Worm (Caenorhabditis elegans) whole organism, L4/young adult: ENCODE data around the gene str-240.

Experiments used
- W03F9.2 ChIP-seq: fragments of 150-350 bp; optimal IDR thresholded peaks from 2 replicates; lab custom pipeline; 2014; ENCODE audit warnings: missing biosample characterization, missing genetic modification characterization
- dao-5 ChIP-seq: sonication (generic microtip); optimal IDR thresholded peaks from 2 replicates; lab custom pipeline; 2016; ENCODE audit warnings: missing genotype, missing genetic modification characterization, moderate library complexity, missing compliant biosample characterization
- him-1 ChIP-seq: sonication (generic microtip); optimal IDR thresholded peaks from 2 replicates; lab custom pipeline; 2016; ENCODE audit warnings: missing genotype, missing genetic modification reagents, missing genetic modification characterization, missing compliant biosample characterization

- TF ChIP-seq him-1 (tag; lab: Kevin White, UChicago) (no peak), W03F9.2 (tag; lab: Kevin White, UChicago) (peak; percentile 45), dao-5 (tag; lab: Kevin White, UChicago) (no peak)
These were observed 50.4 kb downstream of the str-240 start for ce11 chrV:1471078-1471969.
